Fruit fly (Drosophila melanogaster) whole organism, wandering third instar larva: ENCODE results near the gene sno.

Source experiments
- Abd-B ChIP-seq: fragments of >200 bp; optimal IDR thresholded peaks from 2 replicates; lab custom pipeline; 2017; ENCODE audit warnings: missing biosample characterization, missing genetic modification characterization
- CG32264 ChIP-seq: fragments of 200-800 bp; sonication (Bioruptor generic); optimal IDR thresholded peaks from 2 replicates; lab custom pipeline; 2016; ENCODE audit warnings: missing biosample characterization, missing genetic modification characterization
- CG9705 ChIP-seq: fragments of 200-800 bp; sonication (Bioruptor generic); optimal IDR thresholded peaks from 2 replicates; lab custom pipeline; 2018; ENCODE audit warnings: missing biosample characterization, mild to moderate bottlenecking, missing genetic modification characterization
- CrebA ChIP-seq: fragments of 200-800 bp; sonication (Bioruptor generic); optimal IDR thresholded peaks from 2 replicates; lab custom pipeline; 2016; ENCODE audit warnings: missing biosample characterization, mild to moderate bottlenecking, missing genetic modification characterization, borderline replicate concordance
- Dfd ChIP-seq: fragments of >200 bp; optimal IDR thresholded peaks from 2 replicates; lab custom pipeline; 2017; ENCODE audit warnings: missing biosample characterization, missing genetic modification characterization
- Dif ChIP-seq: fragments of 200-275, 200-300 bp; sonication (Bioruptor generic); optimal IDR thresholded peaks from 2 replicates; lab custom pipeline; 2018; ENCODE audit warnings: missing biosample characterization, missing genetic modification characterization; ENCODE audit not compliant: partially characterized antibody
- GATAd ChIP-seq: sonication (Bioruptor generic); optimal IDR thresholded peaks from 2 replicates; lab custom pipeline; 2016; ENCODE audit warnings: missing biosample characterization, missing genetic modification characterization
- HLH106 ChIP-seq: fragments of 200-800 bp; optimal IDR thresholded peaks from 3 replicates; lab custom pipeline; 2019; ENCODE audit warnings: missing biosample characterization, mild to moderate bottlenecking, missing genetic modification characterization, moderate library complexity
- Hnf4 ChIP-seq: fragments of 200-800 bp; sonication (Bioruptor generic); optimal IDR thresholded peaks from 2 replicates; lab custom pipeline; 2016; ENCODE audit warnings: missing biosample characterization, mild to moderate bottlenecking, missing genetic modification characterization
- Hr78 ChIP-seq: fragments of >200 bp; optimal IDR thresholded peaks from 2 replicates; lab custom pipeline; 2017; ENCODE audit warnings: missing biosample characterization, missing genetic modification characterization
- Hr83 ChIP-seq: fragments of 200-300 bp; sonication (Bioruptor generic); optimal IDR thresholded peaks from 2 replicates; lab custom pipeline; 2016; ENCODE audit warnings: missing biosample characterization, mild to moderate bottlenecking, missing genetic modification characterization, moderate library complexity; ENCODE audit not compliant: poor library complexity, severe bottlenecking
- Jra ChIP-seq: sonication (Bioruptor generic); optimal IDR thresholded peaks from 2 replicates; lab custom pipeline; 2016; ENCODE audit warnings: missing biosample characterization, missing genetic modification characterization
- Mio ChIP-seq: sonication (Bioruptor generic); optimal IDR thresholded peaks from 2 replicates; lab custom pipeline; 2016; ENCODE audit warnings: missing biosample characterization, missing genetic modification characterization
- Myc ChIP-seq: fragments of >200 bp; optimal IDR thresholded peaks from 2 replicates; lab custom pipeline; 2017
- N ChIP-seq: fragments of >200 bp; optimal IDR thresholded peaks from 2 replicates; lab custom pipeline; 2018; ENCODE audit warnings: missing biosample characterization, missing external identifiers, missing genetic modification characterization
- OdsH ChIP-seq: fragments of 200-800 bp; sonication (Bioruptor generic); optimal IDR thresholded peaks from 2 replicates; lab custom pipeline; 2016; ENCODE audit warnings: missing biosample characterization, mild to moderate bottlenecking, missing genetic modification characterization
- Rel ChIP-seq, 2 experiments: fragments of 200-800 bp; sonication (Bioruptor generic) in 1 of 2; optimal IDR thresholded peaks; 2 replicates in 1 of 2; 3 replicates in 1 of 2; lab custom pipeline; 2016 to 2019; ENCODE audit warnings: mild to moderate bottlenecking in 2 of 2, missing biosample characterization in 2 of 2, missing genetic modification characterization in 2 of 2, moderate library complexity in 1 of 2
- Sp1 ChIP-seq: fragments of 200-800 bp; sonication (Bioruptor generic); optimal IDR thresholded peaks from 3 replicates; lab custom pipeline; 2019; ENCODE audit warnings: missing biosample characterization, mild to moderate bottlenecking, missing genetic modification characterization, moderate library complexity
- Vsx2 ChIP-seq: fragments of 200-300, 225-300 bp; sonication (Bioruptor generic); optimal IDR thresholded peaks from 2 replicates; lab custom pipeline; 2018; ENCODE audit warnings: missing biosample characterization, missing genetic modification characterization; ENCODE audit not compliant: partially characterized antibody
- br ChIP-seq: fragments of 200-800 bp; sonication (Bioruptor generic); optimal IDR thresholded peaks from 2 replicates; lab custom pipeline; 2016; ENCODE audit warnings: missing biosample characterization, missing genetic modification characterization
- brk ChIP-seq: fragments of 200-800 bp; sonication (Bioruptor generic); optimal IDR thresholded peaks from 2 replicates; lab custom pipeline; 2016; ENCODE audit warnings: missing biosample characterization, mild to moderate bottlenecking, missing genetic modification characterization
- dl ChIP-seq, 2 experiments: fragments of 175-275, 200-275 bp in 1 of 2; fragments of 200-275 bp in 1 of 2; sonication (Bioruptor generic); optimal IDR thresholded peaks; lab custom pipeline; 2018; ENCODE audit warnings: mild to moderate bottlenecking in 2 of 2, missing biosample characterization in 2 of 2, missing genetic modification characterization in 2 of 2, moderate library complexity in 2 of 2; ENCODE audit not compliant: partially characterized antibody in 2 of 2, insufficient read depth in 1 of 2
- dmrt93B ChIP-seq: fragments of 200-800 bp; sonication (Bioruptor generic); optimal IDR thresholded peaks from 2 replicates; lab custom pipeline; 2018; ENCODE audit warnings: missing biosample characterization, mild to moderate bottlenecking, missing genetic modification characterization
- dsf ChIP-seq: sonication (Bioruptor generic); optimal IDR thresholded peaks from 2 replicates; lab custom pipeline; 2016; ENCODE audit warnings: missing biosample characterization, missing genetic modification characterization, borderline replicate concordance
- ey ChIP-seq: fragments of 200-800 bp; sonication (Bioruptor generic); optimal IDR thresholded peaks from 2 replicates; lab custom pipeline; 2016; ENCODE audit warnings: missing biosample characterization, missing genetic modification characterization
- foxo ChIP-seq, 2 experiments: fragments of 200-800 bp; sonication (Bioruptor generic); optimal IDR thresholded peaks; 2 replicates in 1 of 2; 3 replicates in 1 of 2; lab custom pipeline; 2016 to 2017; ENCODE audit warnings: missing biosample characterization in 2 of 2, missing genetic modification characterization in 2 of 2
- fru ChIP-seq: fragments of 200-800 bp; sonication (Bioruptor generic); optimal IDR thresholded peaks from 3 replicates; lab custom pipeline; 2016; ENCODE audit warnings: missing biosample characterization, mild to moderate bottlenecking, missing genetic modification characterization
- h ChIP-seq: fragments of 200-800 bp; sonication (Bioruptor generic); optimal IDR thresholded peaks from 3 replicates; lab custom pipeline; 2016; ENCODE audit warnings: missing biosample characterization, mild to moderate bottlenecking, missing genetic modification characterization
- jim ChIP-seq: fragments of 175-275, 200-325 bp; sonication (Bioruptor generic); optimal IDR thresholded peaks from 2 replicates; lab custom pipeline; 2016; ENCODE audit warnings: missing biosample characterization, mild to moderate bottlenecking, missing genetic modification characterization
- lola ChIP-seq: fragments of >200 bp; optimal IDR thresholded peaks from 2 replicates; lab custom pipeline; 2017; ENCODE audit warnings: missing biosample characterization, missing genetic modification characterization
- pan ChIP-seq: fragments of >200 bp; optimal IDR thresholded peaks from 2 replicates; lab custom pipeline; 2017
- psq ChIP-seq: fragments of 200-800 bp; sonication (Bioruptor generic); optimal IDR thresholded peaks from 3 replicates; lab custom pipeline; 2017; ENCODE audit warnings: missing biosample characterization, mild to moderate bottlenecking, missing genetic modification characterization, moderate library complexity
- rgr ChIP-seq: fragments of 200-800 bp; sonication (Bioruptor generic); optimal IDR thresholded peaks from 3 replicates; lab custom pipeline; 2016; ENCODE audit warnings: missing biosample characterization, mild to moderate bottlenecking, missing genetic modification characterization
- sage ChIP-seq: fragments of 200-800 bp; sonication (Bioruptor generic); optimal IDR thresholded peaks from 2 replicates; lab custom pipeline; 2016; ENCODE audit warnings: missing biosample characterization, mild to moderate bottlenecking, missing genetic modification characterization
- sv ChIP-seq: fragments of 200-800 bp; sonication (Bioruptor generic); optimal IDR thresholded peaks from 3 replicates; lab custom pipeline; 2016; ENCODE audit warnings: missing biosample characterization, missing genetic modification characterization
- tai ChIP-seq: sonication (Bioruptor generic); optimal IDR thresholded peaks from 2 replicates; lab custom pipeline; 2016; ENCODE audit warnings: missing biosample characterization, missing genetic modification characterization
- usp ChIP-seq: fragments of >200 bp; optimal IDR thresholded peaks from 2 replicates; lab custom pipeline; 2017; ENCODE audit warnings: missing biosample characterization, missing genetic modification characterization
- woc ChIP-seq: sonication (Bioruptor generic); optimal IDR thresholded peaks from 2 replicates; lab custom pipeline; 2016; ENCODE audit warnings: missing biosample characterization, mild to moderate bottlenecking, missing genetic modification characterization

sno gene

dm6 chrX:13220418-13220817 is 8.9 kb upstream of the sno start:
- no peak for TF ChIP-seq woc (GFP tag; lab: Kevin White, UChicago)
- no peak for TF ChIP-seq Rel (GFP tag; optimal IDR thresholded peaks at IDR 0.05; lab: Kevin White, UChicago)
- no peak for TF ChIP-seq Rel (tag; optimal IDR thresholded peaks at IDR 0.05; lab: Kevin White, UChicago)
- no peak for TF ChIP-seq br (GFP tag; lab: Kevin White, UChicago)
- TF ChIP-seq usp (GFP tag; lab: Kevin White, UChicago) = no peak
- TF ChIP-seq foxo (GFP tag; optimal IDR thresholded peaks at IDR 0.05; lab: Kevin White, UChicago) = peak in 1 of 2 experiments; percentile 9
- TF ChIP-seq Dif (GFP tag; lab: Kevin White, UChicago) = no peak
- no peak for TF ChIP-seq N (GFP tag; lab: Kevin White, UChicago)
- TF ChIP-seq Sp1 (GFP tag; lab: Kevin White, UChicago) = peak; percentile 17
- no peak for TF ChIP-seq GATAd (GFP tag; lab: Kevin White, UChicago)
- peak; percentile 28 for TF ChIP-seq HLH106
- no peak for TF ChIP-seq pan
- TF ChIP-seq dl (GFP tag; optimal IDR thresholded peaks at IDR 0.05; lab: Kevin White, UChicago; ENCODE audit: insufficient read depth in 1 of 2, partially characterized antibody in 2 of 2) = no peak
- TF ChIP-seq Mio (GFP tag; lab: Kevin White, UChicago) = no peak
- no peak for TF ChIP-seq CrebA (GFP tag; lab: Kevin White, UChicago)
- no peak for TF ChIP-seq sage

- no peak for TF ChIP-seq sv (GFP tag; lab: Kevin White, UChicago)
- TF ChIP-seq Dfd (GFP tag; lab: Kevin White, UChicago) = no peak
- TF ChIP-seq Hr83 (GFP tag; lab: Kevin White, UChicago) = no peak
- TF ChIP-seq tai (GFP tag; lab: Kevin White, UChicago) = no peak
- no peak for TF ChIP-seq usp (GFP tag; lab: Kevin White, UChicago)
- TF ChIP-seq CG32264 (GFP tag; lab: Kevin White, UChicago) = no peak
- TF ChIP-seq pan = no peak
- no peak for TF ChIP-seq dl (GFP tag; optimal IDR thresholded peaks at IDR 0.05; lab: Kevin White, UChicago; ENCODE audit: insufficient read depth in 1 of 2, partially characterized antibody in 2 of 2)
- no peak for TF ChIP-seq Dif (GFP tag; lab: Kevin White, UChicago)
- TF ChIP-seq Jra (GFP tag; lab: Kevin White, UChicago) = no peak
- no peak for TF ChIP-seq jim (GFP tag; lab: Kevin White, UChicago)
- TF ChIP-seq OdsH (GFP tag; lab: Kevin White, UChicago) = no peak
- TF ChIP-seq br (GFP tag; lab: Kevin White, UChicago) = no peak
- TF ChIP-seq rgr = no peak
- TF ChIP-seq psq (GFP tag; lab: Kevin White, UChicago) = no peak
- TF ChIP-seq fru = no peak
- no peak for TF ChIP-seq brk (GFP tag; lab: Kevin White, UChicago)
- TF ChIP-seq Sp1 (GFP tag; lab: Kevin White, UChicago) = no peak
- TF ChIP-seq, all 38 proteins: peak for 0
Measured at dm6 chrX:13219290-13219689, 7.8 kb upstream of the sno start.

- no peak for TF ChIP-seq tai (GFP tag; lab: Kevin White, UChicago)
- TF ChIP-seq psq (GFP tag; lab: Kevin White, UChicago) = peak; percentile 4
- TF ChIP-seq GATAd (GFP tag; lab: Kevin White, UChicago) = no peak
- TF ChIP-seq Hnf4 (GFP tag; lab: Kevin White, UChicago) = peak; percentile 46
- TF ChIP-seq dl (GFP tag; optimal IDR thresholded peaks at IDR 0.05; lab: Kevin White, UChicago; ENCODE audit: insufficient read depth in 1 of 2, partially characterized antibody in 2 of 2) = peak in 1 of 2 experiments; percentile 37
- peak; percentile 53 for TF ChIP-seq rgr
- TF ChIP-seq CG9705 (GFP tag; lab: Kevin White, UChicago) = no peak
- no peak for TF ChIP-seq pan
- peak in 1 of 2 experiments; percentile 62 for TF ChIP-seq foxo (GFP tag; optimal IDR thresholded peaks at IDR 0.05; lab: Kevin White, UChicago)
- TF ChIP-seq Hr83 (GFP tag; lab: Kevin White, UChicago) = no peak
- TF ChIP-seq dmrt93B (GFP tag; lab: Kevin White, UChicago) = no peak
- TF ChIP-seq Rel (GFP tag; optimal IDR thresholded peaks at IDR 0.05; lab: Kevin White, UChicago) = no peak
- no peak for TF ChIP-seq Rel (tag; optimal IDR thresholded peaks at IDR 0.05; lab: Kevin White, UChicago)
- no peak for TF ChIP-seq lola (GFP tag; lab: Kevin White, UChicago)
- TF ChIP-seq usp (GFP tag; lab: Kevin White, UChicago) = no peak
- no peak for TF ChIP-seq jim (GFP tag; lab: Kevin White, UChicago)
- peak; percentile 24 for TF ChIP-seq HLH106
- TF ChIP-seq brk (GFP tag; lab: Kevin White, UChicago) = no peak
- TF ChIP-seq N (GFP tag; lab: Kevin White, UChicago) = no peak
- no peak for TF ChIP-seq br (GFP tag; lab: Kevin White, UChicago)
- TF ChIP-seq OdsH (GFP tag; lab: Kevin White, UChicago) = peak; percentile 32
- no peak for TF ChIP-seq sage
- no peak for TF ChIP-seq Mio (GFP tag; lab: Kevin White, UChicago)
- no peak for TF ChIP-seq Dfd (GFP tag; lab: Kevin White, UChicago)
- TF ChIP-seq h (GFP tag; lab: Kevin White, UChicago) = peak; percentile 43
- no peak for TF ChIP-seq CG32264 (GFP tag; lab: Kevin White, UChicago)
- TF ChIP-seq Hr78 (GFP tag; lab: Kevin White, UChicago) = no peak
- TF ChIP-seq Dif (GFP tag; lab: Kevin White, UChicago) = peak; percentile 88
- peak; percentile 53 for TF ChIP-seq ey
- TF ChIP-seq Jra (GFP tag; lab: Kevin White, UChicago) = no peak
- no peak for TF ChIP-seq Vsx2 (GFP tag; lab: Kevin White, UChicago)
- no peak for TF ChIP-seq dsf
- TF ChIP-seq Abd-B (GFP tag; lab: Kevin White, UChicago) = no peak
- peak; percentile 65 for TF ChIP-seq fru
- peak; percentile 24 for TF ChIP-seq woc (GFP tag; lab: Kevin White, UChicago)
- TF ChIP-seq Myc (lab: Kevin White, UChicago) = no peak
- TF ChIP-seq Sp1 (GFP tag; lab: Kevin White, UChicago) = peak; percentile 19
- no peak for TF ChIP-seq CrebA (GFP tag; lab: Kevin White, UChicago)
- TF ChIP-seq sv (GFP tag; lab: Kevin White, UChicago) = peak; percentile 25
- TF ChIP-seq, all 38 proteins: peak for 14
Measured at dm6 chrX:13214056-13214455, 2.6 kb upstream of the sno start.
